Fruit fly (Drosophila melanogaster) whole organism, embryonic: ENCODE measurements around the gene Snapin.

Source experiments
- Bgb ChIP-seq: fragments of 200-800 bp; sonication (Bioruptor generic); IDR thresholded peaks from 2 replicates; pipeline ENCODE4 v1.3.6; 2022; ENCODE audit warnings: missing biosample characterization, missing genetic modification characterization; ENCODE audit not compliant: partially characterized antibody
- Bteb2 ChIP-seq: fragments of 200-800 bp; sonication (Bioruptor generic); optimal IDR thresholded peaks from 2 replicates; lab custom pipeline; 2016; ENCODE audit warnings: missing biosample characterization, missing genetic modification characterization
- CG10543 ChIP-seq: fragments of 200-800 bp; sonication (Bioruptor generic); optimal IDR thresholded peaks from 3 replicates; lab custom pipeline; 2017; ENCODE audit warnings: missing biosample characterization, mild to moderate bottlenecking, missing genetic modification characterization, moderate library complexity
- CG12071 ChIP-seq: fragments of 200-800 bp; sonication (Bioruptor generic); optimal IDR thresholded peaks from 3 replicates; lab custom pipeline; 2018; ENCODE audit warnings: missing biosample characterization, mild to moderate bottlenecking, missing genetic modification characterization
- CG12219 ChIP-seq: fragments of 200-800 bp; sonication (Bioruptor generic); optimal IDR thresholded peaks from 3 replicates; lab custom pipeline; 2018; ENCODE audit warnings: missing biosample characterization, mild to moderate bottlenecking, missing genetic modification characterization
- CG14860 ChIP-seq: fragments of 200-800 bp; sonication (Bioruptor generic); IDR thresholded peaks from 3 replicates; pipeline ENCODE4 v1.3.6; 2022; ENCODE audit warnings: missing biosample characterization, missing genetic modification characterization; ENCODE audit not compliant: partially characterized antibody
- CG14965 ChIP-seq: fragments of 200-800 bp; sonication (Bioruptor generic); optimal IDR thresholded peaks from 2 replicates; lab custom pipeline; 2016; ENCODE audit warnings: missing biosample characterization, missing genetic modification characterization, borderline replicate concordance
- CG15514 ChIP-seq: fragments of 200-800 bp; sonication (Bioruptor generic); optimal IDR thresholded peaks from 3 replicates; lab custom pipeline; 2017; ENCODE audit warnings: missing biosample characterization, missing genetic modification characterization, mild to moderate bottlenecking, moderate library complexity, missing genetic modification reagents
- CG15696 ChIP-seq: fragments of 200-800 bp; sonication (Bioruptor generic); optimal IDR thresholded peaks from 2 replicates; lab custom pipeline; 2019; ENCODE audit warnings: missing biosample characterization, mild to moderate bottlenecking, missing genetic modification characterization, moderate library complexity
- CG1603 ChIP-seq: fragments of 200-800 bp; sonication (Bioruptor generic); optimal IDR thresholded peaks from 2 replicates; lab custom pipeline; 2019; ENCODE audit warnings: missing biosample characterization, mild to moderate bottlenecking, missing genetic modification characterization, moderate library complexity
- CG16813 ChIP-seq: fragments of 200-800 bp; sonication (Bioruptor generic); IDR thresholded peaks from 3 replicates; pipeline ENCODE4 v1.3.6; 2022; ENCODE audit warnings: missing biosample characterization, missing genetic modification characterization; ENCODE audit not compliant: partially characterized antibody
- CG16815 ChIP-seq: fragments of 200-800 bp; sonication (Bioruptor generic); optimal IDR thresholded peaks from 3 replicates; lab custom pipeline; 2017; ENCODE audit warnings: missing biosample characterization, mild to moderate bottlenecking, missing genetic modification characterization
- CG16863 ChIP-seq: fragments of 200-800 bp; sonication (Bioruptor generic); optimal IDR thresholded peaks from 3 replicates; lab custom pipeline; 2016; ENCODE audit warnings: missing biosample characterization, missing genetic modification characterization
- CG31365 ChIP-seq: fragments of 200-800 bp; sonication (Bioruptor generic); optimal IDR thresholded peaks from 2 replicates; lab custom pipeline; 2018; ENCODE audit warnings: missing biosample characterization, mild to moderate bottlenecking, missing genetic modification characterization
- CG32532 ChIP-seq: fragments of 200-800 bp; sonication (Bioruptor generic); IDR thresholded peaks from 2 replicates; pipeline ENCODE4 v1.3.6; 2022; ENCODE audit warnings: missing biosample characterization, missing genetic modification characterization
- CG32767 ChIP-seq: fragments of 200-800 bp; sonication (Bioruptor generic); IDR thresholded peaks from 2 replicates; pipeline ENCODE4 v1.3.6; 2022; ENCODE audit warnings: missing biosample characterization, missing genetic modification characterization
- CG42726 ChIP-seq: fragments of 200-800 bp; sonication (Bioruptor generic); IDR thresholded peaks from 2 replicates; pipeline ENCODE4 v1.3.6; 2022; ENCODE audit warnings: missing biosample characterization, missing genetic modification characterization; ENCODE audit not compliant: partially characterized antibody
- CG4707 ChIP-seq: fragments of 200-800 bp; sonication (Bioruptor generic); optimal IDR thresholded peaks from 2 replicates; lab custom pipeline; 2018; ENCODE audit warnings: missing biosample characterization, mild to moderate bottlenecking, missing genetic modification characterization, moderate library complexity
- CG4820 ChIP-seq: fragments of 200-800 bp; sonication (Bioruptor generic); optimal IDR thresholded peaks from 3 replicates; lab custom pipeline; 2016; ENCODE audit warnings: missing biosample characterization, missing genetic modification characterization
- CG6813 ChIP-seq: fragments of 200-800 bp; sonication (Bioruptor generic); optimal IDR thresholded peaks from 2 replicates; lab custom pipeline; 2017; ENCODE audit warnings: missing biosample characterization, missing genetic modification characterization, mild to moderate bottlenecking, moderate library complexity, missing genetic modification reagents
- CG7963 ChIP-seq: fragments of 200-800 bp; sonication (Bioruptor generic); IDR thresholded peaks from 3 replicates; pipeline ENCODE4 v1.3.6; 2022; ENCODE audit warnings: missing biosample characterization, missing genetic modification characterization; ENCODE audit not compliant: partially characterized antibody
- CG7987 ChIP-seq: fragments of 200-800 bp; sonication (Bioruptor generic); optimal IDR thresholded peaks from 2 replicates; lab custom pipeline; 2018; ENCODE audit warnings: missing biosample characterization, mild to moderate bottlenecking, missing genetic modification characterization, moderate library complexity
- CG8290 ChIP-seq, 3 experiments: fragments of 200-800 bp; sonication (Bioruptor generic); optimal IDR thresholded peaks; 2 replicates each; lab custom pipeline; 2016 to 2019; ENCODE audit warnings: missing biosample characterization in 3 of 3, missing genetic modification characterization in 3 of 3, mild to moderate bottlenecking in 2 of 3, moderate library complexity in 1 of 3
- CG9609 ChIP-seq: fragments of 200-800 bp; sonication (Bioruptor generic); optimal IDR thresholded peaks from 3 replicates; lab custom pipeline; 2016; ENCODE audit warnings: missing biosample characterization, missing genetic modification characterization
- Chrac-16 ChIP-seq: fragments of 200-800 bp; sonication (Bioruptor generic); optimal IDR thresholded peaks from 3 replicates; lab custom pipeline; 2016; ENCODE audit warnings: missing biosample characterization, missing genetic modification characterization
- Dref ChIP-seq: fragments of 200-800 bp; sonication (Bioruptor generic); IDR thresholded peaks from 2 replicates; pipeline ENCODE4 v1.3.6; 2022; ENCODE audit warnings: missing biosample characterization, missing genetic modification characterization
- Gug ChIP-seq: fragments of 200-800 bp; sonication (Bioruptor generic); IDR thresholded peaks from 4 replicates; pipeline ENCODE4 v1.3.6; 2022; ENCODE audit warnings: missing biosample characterization, missing genetic modification characterization
- Hand ChIP-seq: fragments of 200-800 bp; sonication (Bioruptor generic); optimal IDR thresholded peaks from 2 replicates; lab custom pipeline; 2017; ENCODE audit warnings: mild to moderate bottlenecking, missing biosample characterization, missing genetic modification reagents, missing genetic modification characterization
- HmgZ ChIP-seq: fragments of 200-800 bp; sonication (Bioruptor generic); optimal IDR thresholded peaks from 2 replicates; lab custom pipeline; 2018; ENCODE audit warnings: missing biosample characterization, mild to moderate bottlenecking, missing genetic modification characterization
- Meics ChIP-seq: fragments of 200-800 bp; sonication (Bioruptor generic); optimal IDR thresholded peaks from 2 replicates; lab custom pipeline; 2017; ENCODE audit warnings: missing biosample characterization, mild to moderate bottlenecking, missing genetic modification characterization
- Mes4 ChIP-seq: fragments of 200-800 bp; sonication (Bioruptor generic); optimal IDR thresholded peaks from 2 replicates; lab custom pipeline; 2016; ENCODE audit warnings: missing biosample characterization, missing genetic modification characterization
- Rfx ChIP-seq: fragments of 200-800 bp; sonication (Bioruptor generic); IDR thresholded peaks from 2 replicates; pipeline ENCODE4 v1.3.6; 2022; ENCODE audit warnings: missing biosample characterization, missing genetic modification characterization
- ase ChIP-seq: fragments of 200-800 bp; sonication (Bioruptor generic); IDR thresholded peaks from 3 replicates; pipeline ENCODE4 v1.3.6; 2022; ENCODE audit warnings: missing biosample characterization, missing genetic modification characterization
- dmrt99B ChIP-seq: fragments of 200-800 bp; sonication (Bioruptor generic); optimal IDR thresholded peaks from 2 replicates; lab custom pipeline; 2018; ENCODE audit warnings: missing biosample characterization, mild to moderate bottlenecking, missing genetic modification characterization, moderate library complexity
- fd96Cb ChIP-seq: fragments of 200-800 bp; sonication (Bioruptor generic); optimal IDR thresholded peaks from 2 replicates; lab custom pipeline; 2018; ENCODE audit warnings: missing biosample characterization, mild to moderate bottlenecking, missing genetic modification characterization, moderate library complexity
- fru ChIP-seq: fragments of >200 bp; optimal IDR thresholded peaks from 2 replicates; lab custom pipeline; 2017
- gfzf ChIP-seq: fragments of 200-800 bp; sonication (Bioruptor generic); optimal IDR thresholded peaks from 2 replicates; lab custom pipeline; 2016; ENCODE audit warnings: missing biosample characterization, mild to moderate bottlenecking, missing genetic modification characterization, moderate library complexity
- hb ChIP-seq: fragments of 200-800 bp; sonication (Bioruptor generic); IDR thresholded peaks from 3 replicates; pipeline ENCODE4 v1.3.6; 2022; ENCODE audit warnings: missing biosample characterization, missing genetic modification characterization; ENCODE audit not compliant: partially characterized antibody
- lov ChIP-seq, 2 experiments: fragments of 200-800 bp in 1 of 2; fragments of >200 bp in 1 of 2; sonication (Bioruptor generic) in 1 of 2; IDR thresholded peaks in 1 of 2; optimal IDR thresholded peaks in 1 of 2; 2 replicates in 1 of 2; 3 replicates in 1 of 2; pipeline versions ENCODE4 v1.3.6 to Lab custom; 2017 to 2022; ENCODE audit warnings: missing biosample characterization in 1 of 2, missing genetic modification characterization in 1 of 2
- odd ChIP-seq: fragments of 200-800 bp; sonication (Bioruptor generic); optimal IDR thresholded peaks from 2 replicates; lab custom pipeline; 2017; ENCODE audit warnings: missing biosample characterization, mild to moderate bottlenecking, missing genetic modification characterization
- pho ChIP-seq: fragments of 200-800 bp; sonication (Bioruptor generic); optimal IDR thresholded peaks from 2 replicates; lab custom pipeline; 2016; ENCODE audit warnings: missing biosample characterization, missing genetic modification characterization
- pzg ChIP-seq: fragments of 200-800 bp; sonication (Bioruptor generic); optimal IDR thresholded peaks from 3 replicates; lab custom pipeline; 2018; ENCODE audit warnings: missing biosample characterization, mild to moderate bottlenecking, missing genetic modification characterization, moderate library complexity
- shn ChIP-seq: fragments of 200-800 bp; sonication (Bioruptor generic); optimal IDR thresholded peaks from 3 replicates; lab custom pipeline; 2016; ENCODE audit warnings: missing biosample characterization, missing genetic modification characterization
- wek ChIP-seq: fragments of 200-800 bp; sonication (Bioruptor generic); optimal IDR thresholded peaks from 3 replicates; lab custom pipeline; 2018; ENCODE audit warnings: missing biosample characterization, mild to moderate bottlenecking, missing genetic modification characterization, moderate library complexity
- zfh2 ChIP-seq: fragments of 200-800 bp; sonication (Bioruptor generic); optimal IDR thresholded peaks from 2 replicates; lab custom pipeline; 2016; ENCODE audit warnings: missing biosample characterization, missing genetic modification characterization

The Snapin gene

DNA sequence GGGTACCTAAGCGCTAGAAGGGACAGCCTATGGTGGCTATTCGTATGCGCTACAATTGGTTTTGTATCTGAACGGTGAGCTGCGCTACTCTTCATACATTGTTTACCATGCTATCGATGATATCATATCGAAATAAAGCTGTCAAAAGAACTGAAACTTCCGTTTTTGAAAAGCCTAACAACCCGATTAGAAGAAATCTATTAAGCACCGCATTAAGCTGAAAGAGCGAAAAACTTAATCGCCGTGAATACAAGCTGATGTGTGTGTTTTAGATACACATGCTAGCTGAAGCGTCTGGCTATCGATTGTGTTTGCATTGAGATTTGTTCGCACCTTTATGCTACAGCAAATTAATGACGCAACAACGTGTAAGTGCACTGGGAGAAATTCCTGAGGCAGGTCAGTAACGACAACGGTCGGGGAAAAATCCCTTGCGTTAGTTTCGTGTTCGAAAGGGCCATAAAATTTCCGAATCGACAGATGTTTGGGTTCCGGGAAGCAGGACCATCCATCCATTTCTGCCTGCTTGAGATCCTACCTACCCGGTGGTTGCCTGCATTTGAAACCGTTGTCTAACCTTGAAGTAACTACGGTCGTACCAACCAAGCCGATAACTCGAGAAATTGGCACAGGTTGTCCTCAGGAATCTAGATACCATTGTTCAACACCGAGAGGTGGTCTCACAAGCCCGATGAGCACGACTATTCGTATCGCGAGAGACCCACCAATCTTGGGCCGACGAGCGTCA is 9.0 kb downstream of the Snapin start (continued):
- TF ChIP-seq Bteb2 (peak; percentile 73), fru (lab: Kevin White, UChicago) (no peak), Bgb (GFP tag; lab: Robert Waterston, UW) (no peak), gfzf (GFP tag; lab: Kevin White, UChicago) (no peak), CG16813 (GFP tag; lab: Robert Waterston, UW) (no peak)
- TF ChIP-seq, all 482 proteins: peak for 283

DNA sequence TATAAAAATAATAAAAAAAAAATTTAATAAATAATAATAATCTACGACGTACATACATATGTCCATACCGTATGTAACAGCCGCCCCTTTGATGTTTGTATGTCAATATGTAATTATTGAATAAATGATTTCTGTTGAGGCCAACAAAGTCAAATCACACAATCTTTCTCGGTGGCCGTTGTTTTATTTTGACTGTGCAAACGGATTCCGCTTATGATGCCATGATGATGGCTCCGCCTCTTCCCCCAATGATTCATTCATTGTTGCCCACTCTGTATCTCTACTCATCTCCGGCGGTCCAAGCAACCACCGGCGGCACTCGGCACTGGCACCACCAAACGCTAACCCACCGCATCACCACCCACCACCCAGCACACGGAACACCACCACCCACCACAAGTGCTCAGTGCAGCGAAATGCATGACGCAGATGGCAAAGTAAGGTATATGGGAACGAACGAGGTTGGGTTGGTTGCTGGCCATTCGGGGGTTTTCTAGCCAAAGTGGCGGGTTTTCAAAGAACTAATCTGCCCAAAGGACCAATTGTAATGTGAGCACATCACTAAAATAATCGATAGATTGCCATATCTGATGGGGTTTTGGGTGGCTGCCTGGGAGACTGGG is 10.2 kb downstream of the Snapin start:
- TF ChIP-seq CG31365 (tag; lab: Kevin White, UChicago), result peak; percentile 15
- TF ChIP-seq CG16863, result no peak
- no peak for TF ChIP-seq CG15696
- TF ChIP-seq pho (GFP tag; lab: Kevin White, UChicago), result peak; percentile 10
- no peak for TF ChIP-seq CG7963 (GFP tag; lab: Robert Waterston, UW)
- TF ChIP-seq CG10543, result peak; percentile 1
- TF ChIP-seq shn, result peak; percentile 23
- no peak for TF ChIP-seq HmgZ (tag; lab: Kevin White, UChicago)
- TF ChIP-seq CG32767, result no peak
- TF ChIP-seq CG4820 (GFP tag; lab: Kevin White, UChicago), result no peak
- TF ChIP-seq pzg (GFP tag; lab: Kevin White, UChicago), result peak; percentile 25
- TF ChIP-seq hb, result no peak
- no peak for TF ChIP-seq lov (optimal IDR thresholded peaks at IDR 0.05; lab: Kevin White, UChicago)
- TF ChIP-seq lov (GFP tag; IDR thresholded peaks at IDR 0.05; lab: Robert Waterston, UW), result no peak
- TF ChIP-seq CG32532 (GFP tag; lab: Robert Waterston, UW), result no peak
- no peak for TF ChIP-seq CG9609 (GFP tag; lab: Kevin White, UChicago)
- no peak for TF ChIP-seq CG8290 (GFP tag; optimal IDR thresholded peaks at IDR 0.05; lab: Kevin White, UChicago)
- peak in 1 of 2 experiments; percentile 68 for TF ChIP-seq CG8290 (tag; optimal IDR thresholded peaks at IDR 0.05; lab: Kevin White, UChicago)
- TF ChIP-seq CG4707 (GFP tag; lab: Kevin White, UChicago), result peak; percentile 29
- TF ChIP-seq CG1603 (tag; lab: Kevin White, UChicago), result peak; percentile 30
- TF ChIP-seq dmrt99B (tag; lab: Kevin White, UChicago), result no peak
- TF ChIP-seq ase (GFP tag; lab: Robert Waterston, UW), result no peak
- no peak for TF ChIP-seq fd96Cb (tag; lab: Kevin White, UChicago)
- no peak for TF ChIP-seq CG42726 (GFP tag; lab: Robert Waterston, UW)
- TF ChIP-seq CG15514 (GFP tag; lab: Kevin White, UChicago), result peak; percentile 25
- no peak for TF ChIP-seq Dref (GFP tag; lab: Robert Waterston, UW)
- TF ChIP-seq wek (GFP tag; lab: Kevin White, UChicago), result peak; percentile 47
- peak; percentile 5 for TF ChIP-seq CG7987 (GFP tag; lab: Kevin White, UChicago)
- TF ChIP-seq Meics (GFP tag; lab: Kevin White, UChicago), result no peak
- TF ChIP-seq CG16815, result no peak
- TF ChIP-seq CG12219, result peak; percentile 3
- TF ChIP-seq CG14860 (GFP tag; lab: Robert Waterston, UW), result no peak
- TF ChIP-seq CG12071, result peak; percentile 52
- TF ChIP-seq Gug, result 0 out of 4 replicates have a peak, but pooled peaks have one; percentile 40
- TF ChIP-seq Hand (GFP tag; lab: Kevin White, UChicago), result no peak
- TF ChIP-seq CG6813 (GFP tag; lab: Kevin White, UChicago), result peak; percentile 39
- no peak for TF ChIP-seq Rfx (GFP tag; lab: Robert Waterston, UW)
- TF ChIP-seq odd, result peak; percentile 26
- peak; percentile 13 for TF ChIP-seq Mes4 (GFP tag; lab: Kevin White, UChicago)
- no peak for TF ChIP-seq CG14965 (GFP tag; lab: Kevin White, UChicago)
- TF ChIP-seq zfh2, result peak; percentile 7
- TF ChIP-seq Chrac-16, result no peak
